Worm (Caenorhabditis elegans): ENCODE results near the gene pgp-10.

ce11 chrX:7122655-7123054 is 36.2 kb upstream of the pgp-10 start:
- no peak for TF ChIP-seq skn-1 (tag; optimal IDR thresholded peaks at IDR 0.05)
- no peak for TF ChIP-seq nfya-1 (tag; optimal IDR thresholded peaks at IDR 0.05; ENCODE audit: insufficient read depth)
- no peak for TF ChIP-seq nhr-11 (tag; optimal IDR thresholded peaks at IDR 0.05)
- TF ChIP-seq ZK546.5 (tag; optimal IDR thresholded peaks at IDR 0.05) = no peak
- no peak for TF ChIP-seq nhr-237 (tag; optimal IDR thresholded peaks at IDR 0.05)
- no peak for TF ChIP-seq ztf-11 (tag; optimal IDR thresholded peaks at IDR 0.05)
- no peak for TF ChIP-seq ama-1 (optimal IDR thresholded peaks at IDR 0.05)
- TF ChIP-seq elt-3 (tag; optimal IDR thresholded peaks at IDR 0.05) = no peak
- TF ChIP-seq nhr-28 (tag; optimal IDR thresholded peaks at IDR 0.05) = no peak
